Fruit fly (Drosophila melanogaster): ENCODE measurements around the gene Sgs7.

Sgs7 gene

DNA sequence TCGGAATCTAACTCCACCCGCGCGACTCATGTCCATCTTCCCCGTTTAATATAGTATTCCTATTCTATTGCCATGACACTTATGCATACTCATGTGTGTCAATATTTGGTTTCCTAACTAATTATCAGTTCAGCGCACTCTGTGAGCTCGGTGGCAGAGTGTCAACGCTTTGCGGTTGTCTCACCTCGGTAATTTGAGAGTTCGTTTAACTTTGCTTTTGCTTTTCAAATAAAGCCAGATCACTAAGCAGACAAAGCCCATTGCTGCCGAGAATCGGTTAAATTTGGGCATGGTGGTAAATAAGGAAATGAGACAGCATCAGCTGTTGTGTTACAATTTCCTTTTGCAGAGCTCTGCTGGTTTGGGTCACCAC lies 30.7 kb downstream of the Sgs7 start (continued):
- TF ChIP-seq twi (tag; optimal IDR thresholded peaks at IDR 0.05): no peak
- peak; percentile 64 for TF ChIP-seq eyg (GFP tag; optimal IDR thresholded peaks at IDR 0.05)
- no peak for TF ChIP-seq tll (GFP tag; optimal IDR thresholded peaks at IDR 0.05)
- TF ChIP-seq CG17385 (GFP tag; optimal IDR thresholded peaks at IDR 0.05): peak; percentile 17
- peak; percentile 23 for TF ChIP-seq CG10431 (GFP tag; optimal IDR thresholded peaks at IDR 0.05)
- TF ChIP-seq Hand (GFP tag; optimal IDR thresholded peaks at IDR 0.05): no peak
- peak in 1 of 2 experiments; percentile 54 for TF ChIP-seq bsh (GFP tag; optimal IDR thresholded peaks at IDR 0.05)
- peak; percentile 26 for TF ChIP-seq Max (GFP tag; optimal IDR thresholded peaks at IDR 0.05)
- TF ChIP-seq CG14050 (GFP tag; IDR thresholded peaks at IDR 0.05): no peak
- TF ChIP-seq CG16813 (GFP tag; IDR thresholded peaks at IDR 0.05; ENCODE audit: partially characterized antibody): no peak
- TF ChIP-seq Ptx1 (GFP tag; IDR thresholded peaks at IDR 0.05): no peak
- TF ChIP-seq B-H2 (GFP tag; optimal IDR thresholded peaks at IDR 0.05): no peak
- no peak for TF ChIP-seq CG5245 (GFP tag; optimal IDR thresholded peaks at IDR 0.05)
- TF ChIP-seq CG10209 (GFP tag; optimal IDR thresholded peaks at IDR 0.05): peak; percentile 27
- TF ChIP-seq CG10654 (GFP tag; optimal IDR thresholded peaks at IDR 0.05): peak; percentile 5
- peak; percentile 29; the same call in 1 of the 2 replicates for TF ChIP-seq onecut (GFP tag; IDR thresholded peaks at IDR 0.05)
- peak; percentile 15; the same call in 1 of the 2 replicates for TF ChIP-seq E2f2 (GFP tag; IDR thresholded peaks at IDR 0.05)
- TF ChIP-seq C15 (GFP tag; IDR thresholded peaks at IDR 0.05): no peak
- no peak for TF ChIP-seq crp (GFP tag; optimal IDR thresholded peaks at IDR 0.05)
- peak; percentile 72 for TF ChIP-seq CG15601 (tag; optimal IDR thresholded peaks at IDR 0.05)
- no peak for TF ChIP-seq CG13287 (GFP tag; IDR thresholded peaks at IDR 0.05; ENCODE audit: partially characterized antibody)
- TF ChIP-seq CG11723 (GFP tag; optimal IDR thresholded peaks at IDR 0.05): peak; percentile 44
- TF ChIP-seq al (GFP tag; IDR thresholded peaks at IDR 0.05): no peak
- TF ChIP-seq HHEX (GFP tag; optimal IDR thresholded peaks at IDR 0.05): peak; percentile 68
- TF ChIP-seq ara (GFP tag; IDR thresholded peaks at IDR 0.05): 0 out of 2 replicates have a peak, but pooled peaks have one; percentile 38
- TF ChIP-seq CG30431 (GFP tag; optimal IDR thresholded peaks at IDR 0.05): no peak
- peak in 1 of 2 experiments; percentile 16 for TF ChIP-seq eve (GFP tag; optimal IDR thresholded peaks at IDR 0.05)
- peak; percentile 68 for TF ChIP-seq mirr (GFP tag; optimal IDR thresholded peaks at IDR 0.05)
- TF ChIP-seq sima (GFP tag; optimal IDR thresholded peaks at IDR 0.05): no peak
- peak; percentile 62 for TF ChIP-seq CG2875 (GFP tag; optimal IDR thresholded peaks at IDR 0.05)
- TF ChIP-seq CG12071 (GFP tag; optimal IDR thresholded peaks at IDR 0.05): peak; percentile 72
- peak; percentile 24 for TF ChIP-seq en (GFP tag; optimal IDR thresholded peaks at IDR 0.05)
- TF ChIP-seq CG16815 (GFP tag; optimal IDR thresholded peaks at IDR 0.05): no peak
- TF ChIP-seq CG7357 (GFP tag; IDR thresholded peaks at IDR 0.05): no peak
- no peak for TF ChIP-seq gcm2 (GFP tag; optimal IDR thresholded peaks at IDR 0.05)
- TF ChIP-seq CG30403 (GFP tag; optimal IDR thresholded peaks at IDR 0.05): no peak
- no peak for TF ChIP-seq az2 (GFP tag; optimal IDR thresholded peaks at IDR 0.05)
- TF ChIP-seq her (GFP tag; optimal IDR thresholded peaks at IDR 0.05): no peak
- TF ChIP-seq dan (GFP tag; IDR thresholded peaks at IDR 0.05): no peak
- no peak for TF ChIP-seq abd-A (tag; optimal IDR thresholded peaks at IDR 0.05)
- no peak for TF ChIP-seq Nf-YA (GFP tag; IDR thresholded peaks at IDR 0.05)
- peak; percentile 72 for TF ChIP-seq CG2202 (tag; optimal IDR thresholded peaks at IDR 0.05)
- TF ChIP-seq CG10267 (tag; optimal IDR thresholded peaks at IDR 0.05): no peak
- peak; percentile 30 for TF ChIP-seq CG1233 (GFP tag; optimal IDR thresholded peaks at IDR 0.05)
- peak; percentile 13 for TF ChIP-seq CG12659 (GFP tag; optimal IDR thresholded peaks at IDR 0.05)
- TF ChIP-seq jumu (GFP tag; optimal IDR thresholded peaks at IDR 0.05): no peak
- TF ChIP-seq cwo (GFP tag; optimal IDR thresholded peaks at IDR 0.05): no peak
- no peak for TF ChIP-seq nom (GFP tag; optimal IDR thresholded peaks at IDR 0.05)
- TF ChIP-seq gcm (GFP tag; optimal IDR thresholded peaks at IDR 0.05): peak; percentile 7
- TF ChIP-seq CG2889 (GFP tag; IDR thresholded peaks at IDR 0.05): no peak
